Worm (Caenorhabditis elegans) whole organism, L3 larva: Measurements from ENCODE around the gene saeg-2.

Experiments used
- ama-1 ChIP-seq: fragments of 150-350 bp; optimal IDR thresholded peaks from 2 replicates; lab custom pipeline; 2018
- ceh-16 ChIP-seq: sonication (generic microtip); optimal IDR thresholded peaks from 2 replicates; lab custom pipeline; 2017; ENCODE audit warnings: missing biosample characterization, missing genetic modification characterization
- ceh-28 ChIP-seq: fragments of 150-350 bp; optimal IDR thresholded peaks from 2 replicates; lab custom pipeline; 2014; ENCODE audit warnings: missing biosample characterization, missing genetic modification reagents, missing genetic modification characterization
- ceh-82 ChIP-seq: fragments of 150-350 bp; optimal IDR thresholded peaks from 2 replicates; lab custom pipeline; 2014; ENCODE audit warnings: missing biosample characterization, missing genetic modification characterization
- ceh-9 ChIP-seq: sonication (generic microtip); optimal IDR thresholded peaks from 2 replicates; lab custom pipeline; 2018; ENCODE audit warnings: missing biosample characterization, missing genetic modification characterization
- daf-12 ChIP-seq: fragments of 150-350 bp; optimal IDR thresholded peaks from 2 replicates; lab custom pipeline; 2014; ENCODE audit warnings: missing biosample characterization, missing genetic modification reagents, missing genetic modification characterization
- egl-27 ChIP-seq: sonication (generic microtip); optimal IDR thresholded peaks from 4 replicates; lab custom pipeline; 2017; ENCODE audit warnings: missing biosample characterization, missing genetic modification reagents, missing genetic modification characterization
- elt-2 ChIP-seq: sonication (generic microtip); optimal IDR thresholded peaks from 2 replicates; lab custom pipeline; 2016; ENCODE audit warnings: missing genetic modification reagents, mild to moderate bottlenecking, missing genetic modification characterization, missing compliant biosample characterization
- elt-3 ChIP-seq, 3 experiments: fragments of 150-350 bp in 1 of 3; sonication (generic microtip) in 2 of 3; optimal IDR thresholded peaks; 2 replicates in 2 of 3; 4 replicates in 1 of 3; lab custom pipeline; 2014 to 2017; ENCODE audit warnings: missing biosample characterization in 3 of 3, missing genetic modification characterization in 3 of 3
- eor-1 ChIP-seq, 2 experiments: fragments of 150-350 bp; optimal IDR thresholded peaks; 2 replicates each; lab custom pipeline; 2014 to 2018; ENCODE audit warnings: missing biosample characterization in 2 of 2, missing genetic modification characterization in 2 of 2
- fos-1 ChIP-seq: fragments of 150-350 bp; optimal IDR thresholded peaks from 2 replicates; lab custom pipeline; 2014; ENCODE audit warnings: missing biosample characterization, missing genetic modification characterization
- hmg-11 ChIP-seq: sonication (generic microtip); optimal IDR thresholded peaks from 2 replicates; lab custom pipeline; 2016; ENCODE audit warnings: missing genetic modification characterization, missing compliant biosample characterization
- jun-1 ChIP-seq: fragments of 150-350 bp; optimal IDR thresholded peaks from 2 replicates; lab custom pipeline; 2014; ENCODE audit warnings: missing biosample characterization, missing genetic modification reagents, missing genetic modification characterization
- lin-39 ChIP-seq: fragments of 150-350 bp; optimal IDR thresholded peaks from 2 replicates; lab custom pipeline; 2018; ENCODE audit warnings: missing biosample characterization, missing genetic modification reagents, missing genetic modification characterization
- lsy-12 ChIP-seq: sonication (generic microtip); optimal IDR thresholded peaks from 2 replicates; lab custom pipeline; 2016; ENCODE audit warnings: mild to moderate bottlenecking, missing genetic modification characterization, missing compliant biosample characterization
- mdl-1 ChIP-seq: fragments of 150-350 bp; optimal IDR thresholded peaks from 2 replicates; lab custom pipeline; 2014; ENCODE audit warnings: missing biosample characterization, missing genetic modification characterization
- mml-1 ChIP-seq: fragments of 150-350 bp; sonication (generic microtip); optimal IDR thresholded peaks from 3 replicates; lab custom pipeline; 2014; ENCODE audit warnings: missing biosample characterization, missing genetic modification characterization
- nfya-1 ChIP-seq: sonication (generic microtip); optimal IDR thresholded peaks from 2 replicates; lab custom pipeline; 2017; ENCODE audit warnings: missing genetic modification characterization, mild to moderate bottlenecking, missing compliant biosample characterization, antibody characterized with exemption, moderate library complexity; ENCODE audit not compliant: insufficient read depth
- nhr-12 ChIP-seq: fragments of 150-350 bp; optimal IDR thresholded peaks from 2 replicates; lab custom pipeline; 2014; ENCODE audit warnings: missing biosample characterization, missing genetic modification characterization
- nhr-23 ChIP-seq: fragments of 150-350 bp; optimal IDR thresholded peaks from 2 replicates; lab custom pipeline; 2014; ENCODE audit warnings: missing biosample characterization, missing genetic modification reagents, missing genetic modification characterization
- nhr-237 ChIP-seq: fragments of 150-350 bp; optimal IDR thresholded peaks from 2 replicates; lab custom pipeline; 2014; ENCODE audit warnings: missing biosample characterization, missing genetic modification characterization
- nhr-25 ChIP-seq: sonication (generic microtip); optimal IDR thresholded peaks from 2 replicates; lab custom pipeline; 2017; ENCODE audit warnings: missing biosample characterization, missing genetic modification characterization
- nhr-28 ChIP-seq: fragments of 150-350 bp; optimal IDR thresholded peaks from 2 replicates; lab custom pipeline; 2014; ENCODE audit warnings: missing biosample characterization, missing genetic modification characterization
- nhr-67 ChIP-seq: fragments of 150-350 bp; optimal IDR thresholded peaks from 2 replicates; lab custom pipeline; 2014; ENCODE audit warnings: missing biosample characterization, missing genetic modification characterization
- nhr-77 ChIP-seq: fragments of 150-350 bp; optimal IDR thresholded peaks from 2 replicates; lab custom pipeline; 2014; ENCODE audit warnings: missing biosample characterization, missing genetic modification characterization
- pha-4 ChIP-seq: fragments of 150-350 bp; optimal IDR thresholded peaks from 2 replicates; lab custom pipeline; 2014; ENCODE audit warnings: missing biosample characterization, missing genetic modification reagents, missing genetic modification characterization
- pqm-1 ChIP-seq: fragments of 150-350 bp; optimal IDR thresholded peaks from 2 replicates; lab custom pipeline; 2017; ENCODE audit warnings: missing biosample characterization, missing genetic modification characterization, inconsistent platforms
- sea-2 ChIP-seq: fragments of 150-350 bp; sonication (generic microtip); optimal IDR thresholded peaks from 4 replicates; lab custom pipeline; 2014; ENCODE audit warnings: missing biosample characterization, missing genetic modification reagents, missing genetic modification characterization
- skn-1 ChIP-seq: fragments of 150-350 bp; optimal IDR thresholded peaks from 2 replicates; lab custom pipeline; 2014; ENCODE audit warnings: missing biosample characterization, missing genetic modification characterization
- snpc-4 ChIP-seq: fragments of 150-350 bp; optimal IDR thresholded peaks from 2 replicates; lab custom pipeline; 2014; ENCODE audit warnings: missing biosample characterization, missing genetic modification characterization
- unc-39 ChIP-seq: sonication (generic microtip); optimal IDR thresholded peaks from 4 replicates; lab custom pipeline; 2017; ENCODE audit warnings: missing biosample characterization, missing genetic modification characterization
- unc-62 ChIP-seq: fragments of 150-350 bp; sonication (generic microtip); optimal IDR thresholded peaks from 4 replicates; lab custom pipeline; 2014; ENCODE audit warnings: missing biosample characterization, missing genetic modification reagents, missing genetic modification characterization
- ztf-11 ChIP-seq: fragments of 150-350 bp; optimal IDR thresholded peaks from 2 replicates; lab custom pipeline; 2014; ENCODE audit warnings: missing biosample characterization, missing genetic modification characterization
- ztf-4 ChIP-seq: fragments of 150-350 bp; optimal IDR thresholded peaks from 2 replicates; lab custom pipeline; 2014; ENCODE audit warnings: missing biosample characterization, missing genetic modification characterization

Gene saeg-2

ce11 chrIII:9281480-9281879 lies 41.3 kb downstream of the saeg-2 start, which contains the start of gene fozi-1:
fozi-1 (plus strand) TSS chrIII:9281780.
- TF ChIP-seq mml-1 (tag; lab: Kevin White, UChicago) (no peak), nhr-77 (tag; lab: Kevin White, UChicago) (no peak), fos-1 (tag; lab: Kevin White, UChicago) (no peak), daf-12 (tag; lab: Kevin White, UChicago) (no peak), nhr-67 (tag; lab: Kevin White, UChicago) (no peak), ceh-28 (tag; lab: Kevin White, UChicago) (no peak), lin-39 (tag; lab: Kevin White, UChicago) (no peak), jun-1 (no peak), nhr-25 (tag; lab: Kevin White, UChicago) (no peak), ztf-11 (tag; lab: Kevin White, UChicago) (no peak), mdl-1 (no peak)

- no peak for TF ChIP-seq snpc-4
- TF ChIP-seq ama-1 (lab: Kevin White, UChicago) = no peak
- no peak for TF ChIP-seq ceh-82 (tag; lab: Kevin White, UChicago)
- peak; percentile 44 for TF ChIP-seq elt-2 (tag; lab: Kevin White, UChicago)
- TF ChIP-seq eor-1 (tag; optimal IDR thresholded peaks at IDR 0.05; lab: Kevin White, UChicago) = no peak
- no peak for TF ChIP-seq nhr-12 (tag; lab: Kevin White, UChicago)
- no peak for TF ChIP-seq ceh-28 (tag; lab: Kevin White, UChicago)
- TF ChIP-seq unc-62 = no peak
- TF ChIP-seq pqm-1 = no peak
- TF ChIP-seq ztf-4 (tag; lab: Kevin White, UChicago) = no peak
- TF ChIP-seq pha-4 = peak; percentile 2
Observed at ce11 chrIII:9288540-9288939, 48.4 kb downstream of the saeg-2 start.

DNA sequence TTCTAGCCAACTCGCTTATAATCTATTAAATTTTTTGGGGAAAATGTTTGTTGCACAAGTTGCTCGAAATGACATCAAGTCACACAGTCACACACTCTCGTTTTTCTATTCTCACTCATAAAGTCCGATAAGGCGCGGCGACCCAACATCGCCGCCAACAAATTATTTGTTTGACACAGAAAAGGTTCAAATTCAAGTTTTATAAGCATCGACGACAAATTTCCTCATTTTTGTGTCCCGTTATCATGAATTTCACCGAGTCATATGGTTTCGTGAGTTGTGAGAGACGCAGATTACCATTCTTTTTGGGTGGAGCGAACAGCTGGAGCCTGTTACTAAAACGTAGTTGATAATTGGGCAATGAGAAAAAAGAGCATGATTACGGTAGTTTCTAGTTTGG lies 49.7 kb downstream of the saeg-2 start:
- TF ChIP-seq elt-3 (tag; optimal IDR thresholded peaks at IDR 0.05; lab: Kevin White, UChicago) (no peak), eor-1 (tag; optimal IDR thresholded peaks at IDR 0.05; lab: Kevin White, UChicago) (no peak), nfya-1 (peak; percentile 27), nhr-23 (tag; lab: Kevin White, UChicago) (no peak), daf-12 (tag; lab: Kevin White, UChicago) (no peak), ceh-28 (tag; lab: Kevin White, UChicago) (no peak), mdl-1 (no peak), pqm-1 (peak; percentile 94), elt-2 (tag; lab: Kevin White, UChicago) (peak; percentile 96), nhr-28 (no peak), nhr-25 (tag; lab: Kevin White, UChicago) (no peak), sea-2 (no peak), lsy-12 (no peak), unc-39 (tag; lab: Kevin White, UChicago) (no peak), ceh-9 (no peak), ama-1 (lab: Kevin White, UChicago) (no peak), hmg-11 (no peak), ceh-16 (no peak), skn-1 (no peak), jun-1 (peak; percentile 9), mml-1 (tag; lab: Kevin White, UChicago) (no peak), egl-27 (tag; lab: Kevin White, UChicago) (no peak), snpc-4 (no peak), nhr-237 (tag; lab: Kevin White, UChicago) (no peak), ceh-82 (tag; lab: Kevin White, UChicago) (no peak), nhr-12 (tag; lab: Kevin White, UChicago) (no peak), ztf-4 (tag; lab: Kevin White, UChicago) (no peak)
